Worm (Caenorhabditis elegans) whole organism, late embryonic: ENCODE data around the gene sre-24.

Experiments used
- K02D7.2 ChIP-seq: sonication (generic microtip); optimal IDR thresholded peaks from 2 replicates; lab custom pipeline; 2017; ENCODE audit warnings: mild to moderate bottlenecking, missing genetic modification characterization, missing compliant biosample characterization
- ama-1 ChIP-seq: fragments of 150-350 bp; optimal IDR thresholded peaks from 2 replicates; lab custom pipeline; 2014
- ceh-19 ChIP-seq: fragments of 200-800 bp; sonication (Bioruptor generic); optimal IDR thresholded peaks from 2 replicates; lab custom pipeline; 2018; ENCODE audit warnings: mild to moderate bottlenecking, missing genetic modification characterization, missing compliant biosample characterization
- che-1 ChIP-seq: sonication (generic microtip); optimal IDR thresholded peaks from 2 replicates; lab custom pipeline; 2016; ENCODE audit warnings: mild to moderate bottlenecking, missing genetic modification characterization, missing compliant biosample characterization
- dmd-4 ChIP-seq: sonication (generic microtip); optimal IDR thresholded peaks from 2 replicates; lab custom pipeline; 2016; ENCODE audit warnings: borderline replicate concordance, missing genetic modification characterization, missing compliant biosample characterization
- fkh-10 ChIP-seq: fragments of 150-350 bp; optimal IDR thresholded peaks from 2 replicates; lab custom pipeline; 2014; ENCODE audit warnings: missing biosample characterization, missing genetic modification reagents, missing genetic modification characterization
- madf-2 ChIP-seq: sonication (generic microtip); optimal IDR thresholded peaks from 2 replicates; lab custom pipeline; 2017; ENCODE audit warnings: missing genetic modification characterization, missing compliant biosample characterization
- nhr-11 ChIP-seq: fragments of 150-350 bp; optimal IDR thresholded peaks from 2 replicates; lab custom pipeline; 2014; ENCODE audit warnings: missing biosample characterization, missing genetic modification characterization
- nhr-232 ChIP-seq: sonication (generic microtip); optimal IDR thresholded peaks from 2 replicates; lab custom pipeline; 2016; ENCODE audit warnings: missing genetic modification characterization, missing compliant biosample characterization
- pha-4 ChIP-seq: fragments of 150-350 bp; optimal IDR thresholded peaks from 2 replicates; lab custom pipeline; 2018; ENCODE audit warnings: missing biosample characterization, missing genetic modification reagents, missing genetic modification characterization
- sdc-2 ChIP-seq: sonication (generic microtip); optimal IDR thresholded peaks from 2 replicates; lab custom pipeline; 2016; ENCODE audit warnings: missing genotype, missing genetic modification characterization, missing compliant biosample characterization

ce11 chrV:2861505-2861904 lies 23.0 kb upstream of the sre-24 start, which contains the start of gene srh-270:
- no peak for TF ChIP-seq nhr-232 (tag; lab: Kevin White, UChicago)
- TF ChIP-seq ama-1 (lab: Kevin White, UChicago), result no peak
- no peak for TF ChIP-seq sdc-2 (tag; lab: Kevin White, UChicago)
- TF ChIP-seq dmd-4 (tag; lab: Kevin White, UChicago), result no peak
- TF ChIP-seq che-1 (tag; lab: Kevin White, UChicago), result no peak
- no peak for TF ChIP-seq K02D7.2 (tag; lab: Kevin White, UChicago)
- TF ChIP-seq fkh-10 (GFP tag; lab: Kevin White, UChicago), result no peak
- no peak for TF ChIP-seq madf-2 (tag; lab: Kevin White, UChicago)
- no peak for TF ChIP-seq ceh-19 (GFP tag; lab: Kevin White, UChicago)
- no peak for TF ChIP-seq pha-4
- no peak for TF ChIP-seq nhr-11 (tag; lab: Kevin White, UChicago)
